Fruit fly (Drosophila melanogaster): Measurements from ENCODE around the gene CG14321.

The CG14321 gene

dm6 chr3R:17718760-17719625 lies 14.4 kb upstream of the CG14321 start, which contains the start of gene Pxt (continued):
- TF ChIP-seq CG31441 (GFP tag; IDR thresholded peaks at IDR 0.05) (0 out of 2 replicates have a peak, but pooled peaks have one; percentile 18), gt (GFP tag; IDR thresholded peaks at IDR 0.05) (no peak), CG1603 (tag; optimal IDR thresholded peaks at IDR 0.05) (peak; percentile 15), Fer3 (tag; optimal IDR thresholded peaks at IDR 0.05) (no peak), CG32772 (GFP tag; IDR thresholded peaks at IDR 0.05) (no peak), CG13424 (tag; optimal IDR thresholded peaks at IDR 0.05) (no peak), CG8388 (GFP tag; optimal IDR thresholded peaks at IDR 0.05) (no peak), CG14014 (GFP tag; IDR thresholded peaks at IDR 0.05) (no peak), CG6854 (GFP tag; optimal IDR thresholded peaks at IDR 0.05) (no peak), Dip2 (GFP tag; IDR thresholded peaks at IDR 0.05) (no peak), Bgb (GFP tag; IDR thresholded peaks at IDR 0.05; ENCODE audit: partially characterized antibody) (peak; percentile 3; the same call in 1 of the 2 replicates), Blimp-1 (GFP tag; optimal IDR thresholded peaks at IDR 0.05) (no peak), CG10267 (tag; optimal IDR thresholded peaks at IDR 0.05) (no peak), bcd (GFP tag; optimal IDR thresholded peaks at IDR 0.05) (no peak), her (GFP tag; optimal IDR thresholded peaks at IDR 0.05) (no peak), phol (tag; optimal IDR thresholded peaks at IDR 0.05) (peak; percentile 88), CG16815 (GFP tag; optimal IDR thresholded peaks at IDR 0.05) (no peak), Hr3 (GFP tag; optimal IDR thresholded peaks at IDR 0.05) (no peak), ERR (GFP tag; optimal IDR thresholded peaks at IDR 0.05) (no peak), CG13775 (GFP tag; optimal IDR thresholded peaks at IDR 0.05) (no peak), dati (GFP tag; IDR thresholded peaks at IDR 0.05) (no peak), Ada2b (GFP tag; IDR thresholded peaks at IDR 0.05) (no peak), Oaz (GFP tag; IDR thresholded peaks at IDR 0.05) (no peak), sd (tag; optimal IDR thresholded peaks at IDR 0.05) (peak; percentile 75), Elba2 (GFP tag; optimal IDR thresholded peaks at IDR 0.05) (peak; percentile 10), caup (GFP tag; optimal IDR thresholded peaks at IDR 0.05; ENCODE audit: severe bottlenecking) (no peak), Lpt (GFP tag; optimal IDR thresholded peaks at IDR 0.05) (no peak), Doc3 (GFP tag; IDR thresholded peaks at IDR 0.05; ENCODE audit: partially characterized antibody) (no peak; the same call in 2 of the 3 replicates), H15 (GFP tag; IDR thresholded peaks at IDR 0.05) (no peak), Neu2 (GFP tag; optimal IDR thresholded peaks at IDR 0.05; ENCODE audit: borderline replicate concordance) (no peak), toy (GFP tag; IDR thresholded peaks at IDR 0.05) (no peak), stwl (tag; optimal IDR thresholded peaks at IDR 0.05) (peak; percentile 60), Ptx1 (GFP tag; IDR thresholded peaks at IDR 0.05) (no peak), GATAe (GFP tag; conservative IDR thresholded peaks at IDR 0.05) (no peak), CG16779 (GFP tag; IDR thresholded peaks at IDR 0.05) (no peak), CG7556 (GFP tag; optimal IDR thresholded peaks at IDR 0.05) (no peak), CG3407 (GFP tag; optimal IDR thresholded peaks at IDR 0.05) (no peak), Mad (GFP tag; optimal IDR thresholded peaks at IDR 0.05) (no peak), CG31365 (tag; optimal IDR thresholded peaks at IDR 0.05) (peak; percentile 97), Bdp1 (GFP tag; optimal IDR thresholded peaks at IDR 0.05) (no peak), CG7786 (GFP tag; optimal IDR thresholded peaks at IDR 0.05) (no peak), CG17359 (tag; optimal IDR thresholded peaks at IDR 0.05) (no peak), CG2120 (GFP tag; optimal IDR thresholded peaks at IDR 0.05) (no peak), hbn (GFP tag; IDR thresholded peaks at IDR 0.05; ENCODE audit: partially characterized antibody) (no peak), fd96Cb (tag; optimal IDR thresholded peaks at IDR 0.05) (no peak), CG12769 (tag; optimal IDR thresholded peaks at IDR 0.05) (no peak), otp (GFP tag; IDR thresholded peaks at IDR 0.05) (no peak), pum (GFP tag; optimal IDR thresholded peaks at IDR 0.05) (no peak), lmd (GFP tag; IDR thresholded peaks at IDR 0.05) (no peak)
